Fruit fly (Drosophila melanogaster) ovary, adult (tissue): ENCODE data around the gene CG34450.

ENCODE experiments used
- CG17801 ChIP-seq: fragments of 200-800 bp; optimal IDR thresholded peaks from 2 replicates; lab custom pipeline; 2019; ENCODE audit warnings: missing biosample characterization, mild to moderate bottlenecking, missing genetic modification characterization, moderate library complexity; ENCODE audit not compliant: partially characterized antibody

Gene CG34450

dm6 chrX:9330387-9330786 lies at the start of gene CG34450:
CG34450 (minus strand) TSS chrX:9330487.
- TF ChIP-seq CG17801 (GFP tag; lab: Kevin White, UChicago), result no peak

- peak; percentile 5 for TF ChIP-seq CG17801 (GFP tag; lab: Kevin White, UChicago)
Observed at dm6 chrX:9355996-9356708, 25.9 kb upstream of the CG34450 start, which contains the start of the genes Zdhhc8 and BCL7-like. Zdhhc8 (minus strand) TSS chrX:9356227. BCL7-like (plus strand) TSS chrX:9356634.

dm6 chrX:9355193-9355995 lies 25.1 kb upstream of the CG34450 start:
- TF ChIP-seq CG17801 (GFP tag; lab: Kevin White, UChicago), result no peak

- no peak for TF ChIP-seq CG17801 (GFP tag; lab: Kevin White, UChicago)
Observed at dm6 chrX:9354773-9355172, 24.5 kb upstream of the CG34450 start.

dm6 chrX:9352112-9353096 lies 22.1 kb upstream of the CG34450 start:
- TF ChIP-seq CG17801 (GFP tag; lab: Kevin White, UChicago), result peak; percentile 29

- peak; percentile 12 for TF ChIP-seq CG17801 (GFP tag; lab: Kevin White, UChicago)
Observed at dm6 chrX:9350309-9350708, 20.0 kb upstream of the CG34450 start.

- TF ChIP-seq CG17801 (GFP tag; lab: Kevin White, UChicago), result no peak
Observed at dm6 chrX:9349224-9349623, 18.9 kb upstream of the CG34450 start.

dm6 chrX:9347767-9348166 lies 17.5 kb upstream of the CG34450 start:
- TF ChIP-seq CG17801 (GFP tag; lab: Kevin White, UChicago), result no peak

dm6 chrX:9345522-9345921 lies 15.2 kb upstream of the CG34450 start:
- TF ChIP-seq CG17801 (GFP tag; lab: Kevin White, UChicago), result no peak

- TF ChIP-seq CG17801 (GFP tag; lab: Kevin White, UChicago), result peak; percentile 66
Observed at dm6 chrX:9344482-9345106, 14.3 kb upstream of the CG34450 start.

- TF ChIP-seq CG17801 (GFP tag; lab: Kevin White, UChicago), result peak; percentile 84
Observed at dm6 chrX:9343480-9344477, 13.5 kb upstream of the CG34450 start.

dm6 chrX:9332208-9332607 lies 1.9 kb upstream of the CG34450 start:
- no peak for TF ChIP-seq CG17801 (GFP tag; lab: Kevin White, UChicago)

dm6 chrX:9319140-9319539 lies 11.1 kb downstream of the CG34450 start, which contains the start of the genes c12.1 and c12.2:
c12.1 (minus strand) TSS chrX:9319223.
c12.2 (plus strand) TSS chrX:9319359.
- TF ChIP-seq CG17801 (GFP tag; lab: Kevin White, UChicago), result no peak
